Worm (Caenorhabditis elegans) whole organism, early embryonic: ENCODE measurements around the gene nrde-4.

Experiments used
- aly-1 ChIP-seq: sonication (generic microtip); optimal IDR thresholded peaks from 2 replicates; lab custom pipeline; 2016; ENCODE audit warnings: missing genetic modification characterization, missing compliant biosample characterization
- ama-1 ChIP-seq: fragments of 150-350 bp; optimal IDR thresholded peaks from 2 replicates; lab custom pipeline; 2014
- ceh-13 ChIP-seq: fragments of 200-800 bp; sonication (Bioruptor generic); optimal IDR thresholded peaks from 2 replicates; lab custom pipeline; 2018; ENCODE audit warnings: mild to moderate bottlenecking, missing genetic modification characterization, missing compliant biosample characterization
- ceh-36 ChIP-seq: sonication (generic microtip); optimal IDR thresholded peaks from 2 replicates; lab custom pipeline; 2016; ENCODE audit warnings: missing genetic modification characterization, inconsistent platforms, missing compliant biosample characterization
- ets-7 ChIP-seq: sonication (generic microtip); optimal IDR thresholded peaks from 2 replicates; lab custom pipeline; 2016; ENCODE audit warnings: missing genotype, missing genetic modification characterization, missing compliant biosample characterization
- hmbx-1 ChIP-seq: sonication (generic microtip); optimal IDR thresholded peaks from 2 replicates; lab custom pipeline; 2016; ENCODE audit warnings: mild to moderate bottlenecking, missing genetic modification characterization, missing compliant biosample characterization
- hmg-4 ChIP-seq: fragments of 200-800 bp; sonication (Bioruptor generic); optimal IDR thresholded peaks from 2 replicates; lab custom pipeline; 2018; ENCODE audit warnings: mild to moderate bottlenecking, missing genetic modification characterization, missing compliant biosample characterization
- hnd-1 ChIP-seq: sonication (generic microtip); optimal IDR thresholded peaks from 2 replicates; lab custom pipeline; 2016; ENCODE audit warnings: missing genetic modification characterization, missing compliant biosample characterization
- pes-1 ChIP-seq: fragments of 200-800 bp; sonication (Bioruptor generic); IDR thresholded peaks from 2 replicates; pipeline ENCODE4 v1.3.6; 2022; ENCODE audit warnings: missing genetic modification reagents, missing genetic modification characterization, missing compliant biosample characterization
- sea-1 ChIP-seq: fragments of 200-800 bp; sonication (Bioruptor generic); conservative IDR thresholded peaks from 2 replicates; pipeline ENCODE4 v1.3.6; 2022; ENCODE audit warnings: missing genetic modification characterization, missing compliant biosample characterization
- tbx-11 ChIP-seq: fragments of 200-800 bp; sonication (Bioruptor generic); IDR thresholded peaks from 2 replicates; pipeline ENCODE4 v1.3.6; 2022; ENCODE audit warnings: missing genetic modification characterization, missing compliant biosample characterization
- tbx-37 ChIP-seq: fragments of 200-800 bp; sonication (Bioruptor generic); conservative IDR thresholded peaks from 2 replicates; pipeline ENCODE4 v1.3.6; 2022; ENCODE audit warnings: missing genetic modification reagents, missing genetic modification characterization, missing compliant biosample characterization
- tra-4 ChIP-seq: sonication (generic microtip); optimal IDR thresholded peaks from 2 replicates; lab custom pipeline; 2017; ENCODE audit warnings: missing genetic modification characterization, missing compliant biosample characterization

DNA sequence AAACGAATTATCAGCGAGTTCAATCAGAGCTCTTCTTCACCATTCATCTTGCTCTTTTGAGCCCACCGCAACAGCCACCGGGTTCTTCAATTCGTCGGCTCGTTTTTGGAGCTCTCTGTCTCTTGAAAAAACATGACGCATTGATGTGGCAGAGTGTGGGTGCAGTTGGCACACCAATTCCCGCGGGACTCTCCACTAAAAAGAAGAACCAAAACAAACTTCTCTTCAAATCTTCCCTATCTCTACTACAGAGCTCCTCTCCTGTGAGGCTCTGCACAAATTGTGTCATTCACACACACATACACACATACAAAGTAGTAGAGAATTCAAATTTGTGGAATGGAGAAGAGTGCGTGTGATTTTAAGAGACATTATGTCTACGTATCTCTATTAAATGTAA lies 8.9 kb upstream of the nrde-4 start:
- TF ChIP-seq hmg-4 (GFP tag; lab: Kevin White, UChicago) (no peak), pes-1 (GFP tag; lab: Robert Waterston, UW) (no peak), ama-1 (lab: Kevin White, UChicago) (no peak), tbx-37 (GFP tag; lab: Robert Waterston, UW) (no peak), hmbx-1 (no peak), aly-1 (tag; lab: Kevin White, UChicago) (no peak), ceh-36 (tag; lab: Kevin White, UChicago) (no peak), sea-1 (no peak), hnd-1 (tag; lab: Kevin White, UChicago) (no peak), tbx-11 (GFP tag; lab: Robert Waterston, UW) (no peak), ets-7 (no peak), ceh-13 (no peak), tra-4 (tag; lab: Kevin White, UChicago) (no peak)
